Worm (Caenorhabditis elegans) whole organism, L2 larva: ENCODE data around the gene srh-21.

Experiments
- ama-1 ChIP-seq: fragments of 150-350 bp; optimal IDR thresholded peaks from 2 replicates; lab custom pipeline; 2018; ENCODE audit warnings: inconsistent platforms
- elt-1 ChIP-seq: fragments of 150-350 bp; optimal IDR thresholded peaks from 2 replicates; lab custom pipeline; 2014; ENCODE audit warnings: missing biosample characterization, missing genetic modification characterization
- mdl-1 ChIP-seq, 2 experiments: fragments of 150-350 bp in 1 of 2; sonication (generic microtip) in 1 of 2; optimal IDR thresholded peaks; 2 replicates each; lab custom pipeline; 2017; ENCODE audit warnings: missing biosample characterization in 2 of 2, missing genetic modification characterization in 2 of 2
- nhr-11 ChIP-seq: fragments of 150-350 bp; optimal IDR thresholded peaks from 2 replicates; lab custom pipeline; 2014; ENCODE audit warnings: missing biosample characterization, missing genetic modification characterization
- sem-4 ChIP-seq: fragments of 150-350 bp; optimal IDR thresholded peaks from 2 replicates; lab custom pipeline; 2014; ENCODE audit warnings: missing biosample characterization, missing genetic modification reagents, missing genetic modification characterization
- skn-1 ChIP-seq: sonication (generic microtip); optimal IDR thresholded peaks from 2 replicates; lab custom pipeline; 2017; ENCODE audit warnings: missing biosample characterization, missing genetic modification characterization
- snpc-4 ChIP-seq: fragments of 150-350 bp; optimal IDR thresholded peaks from 2 replicates; lab custom pipeline; 2014; ENCODE audit warnings: missing biosample characterization, missing genetic modification characterization
- unc-39 ChIP-seq: fragments of 150-350 bp; optimal IDR thresholded peaks from 2 replicates; lab custom pipeline; 2014; ENCODE audit warnings: missing biosample characterization, missing genetic modification characterization
- zag-1 ChIP-seq: fragments of 150-350 bp; optimal IDR thresholded peaks from 2 replicates; lab custom pipeline; 2014; ENCODE audit warnings: missing biosample characterization, missing genetic modification characterization

ce11 chrV:4933268-4933667, 6.8 kb downstream of the srh-21 start:
- TF ChIP-seq skn-1 (tag; lab: Kevin White, UChicago) (no peak), nhr-11 (no peak), elt-1 (tag; lab: Kevin White, UChicago) (no peak), zag-1 (tag; lab: Kevin White, UChicago) (no peak), ama-1 (no peak), snpc-4 (tag; lab: Kevin White, UChicago) (no peak), unc-39 (tag; lab: Kevin White, UChicago) (no peak), sem-4 (tag; lab: Kevin White, UChicago) (no peak), mdl-1 (tag; optimal IDR thresholded peaks at IDR 0.05; lab: Kevin White, UChicago) (no peak)
